Fruit fly (Drosophila melanogaster) whole organism, prepupa: ENCODE data around the gene CG11588.

Experiments
- Blimp-1 ChIP-seq: fragments of 200-800 bp; sonication (Bioruptor generic); optimal IDR thresholded peaks from 3 replicates; lab custom pipeline; 2017; ENCODE audit warnings: missing biosample characterization, missing genetic modification characterization, mild to moderate bottlenecking, moderate library complexity, missing genetic modification reagents
- CG10669 ChIP-seq: fragments of 200-800 bp; sonication (Bioruptor generic); optimal IDR thresholded peaks from 3 replicates; lab custom pipeline; 2018; ENCODE audit warnings: missing biosample characterization, mild to moderate bottlenecking, missing genetic modification characterization, moderate library complexity
- CG11902 ChIP-seq: fragments of 200-800 bp; sonication (Bioruptor generic); optimal IDR thresholded peaks from 3 replicates; lab custom pipeline; 2016; ENCODE audit warnings: missing biosample characterization, missing genetic modification characterization
- CG1621 ChIP-seq: fragments of 200-800 bp; sonication (Bioruptor generic); optimal IDR thresholded peaks from 3 replicates; lab custom pipeline; 2018; ENCODE audit warnings: missing biosample characterization, mild to moderate bottlenecking, missing genetic modification characterization
- CG16779 ChIP-seq: fragments of 200-800 bp; sonication (Bioruptor generic); optimal IDR thresholded peaks from 3 replicates; lab custom pipeline; 2017; ENCODE audit warnings: missing biosample characterization, mild to moderate bottlenecking, missing genetic modification characterization
- CG3032 ChIP-seq: fragments of 200-800 bp; optimal IDR thresholded peaks from 2 replicates; lab custom pipeline; 2019; ENCODE audit warnings: missing biosample characterization, mild to moderate bottlenecking, missing genetic modification characterization, moderate library complexity
- CG31627 ChIP-seq: fragments of 200-800 bp; sonication (Bioruptor generic); optimal IDR thresholded peaks from 3 replicates; lab custom pipeline; 2016; ENCODE audit warnings: missing biosample characterization, missing genetic modification characterization
- CG34406 ChIP-seq: fragments of 200-800 bp; sonication (Bioruptor generic); optimal IDR thresholded peaks from 3 replicates; lab custom pipeline; 2016; ENCODE audit warnings: missing biosample characterization, missing genetic modification characterization
- CG3919 ChIP-seq: fragments of 200-800 bp; sonication (Bioruptor generic); optimal IDR thresholded peaks from 3 replicates; lab custom pipeline; 2016; ENCODE audit warnings: missing biosample characterization, missing genetic modification characterization
- CG4318 ChIP-seq: fragments of 200-800 bp; sonication (Bioruptor generic); optimal IDR thresholded peaks from 3 replicates; lab custom pipeline; 2017; ENCODE audit warnings: missing biosample characterization, mild to moderate bottlenecking, missing genetic modification characterization
- CG6792 ChIP-seq: fragments of 200-800 bp; sonication (Bioruptor generic); optimal IDR thresholded peaks from 3 replicates; lab custom pipeline; 2016; ENCODE audit warnings: missing biosample characterization, missing genetic modification characterization
- CG6808 ChIP-seq: fragments of 200-800 bp; sonication (Bioruptor generic); optimal IDR thresholded peaks from 3 replicates; lab custom pipeline; 2017; ENCODE audit warnings: missing biosample characterization, missing genetic modification characterization, mild to moderate bottlenecking, moderate library complexity, missing genetic modification reagents
- CG6854 ChIP-seq: fragments of 200-800 bp; sonication (Bioruptor generic); optimal IDR thresholded peaks from 2 replicates; lab custom pipeline; 2017; ENCODE audit warnings: missing biosample characterization, mild to moderate bottlenecking, missing genetic modification characterization
- CG8632 ChIP-seq: fragments of 200-800 bp; sonication (Bioruptor generic); optimal IDR thresholded peaks from 3 replicates; lab custom pipeline; 2016; ENCODE audit warnings: missing biosample characterization, missing genetic modification characterization
- Eip75B ChIP-seq: fragments of 200-800 bp; sonication (Bioruptor generic); optimal IDR thresholded peaks from 3 replicates; lab custom pipeline; 2016; ENCODE audit warnings: missing biosample characterization, missing genetic modification characterization
- Eip78C ChIP-seq: fragments of 200-800 bp; sonication (Bioruptor generic); peaks from one replicate; lab custom pipeline; 2016; ENCODE audit warnings: missing biosample characterization, missing genetic modification characterization
- Eip93F ChIP-seq: fragments of 200-800 bp; sonication (Bioruptor generic); optimal IDR thresholded peaks from 2 replicates; lab custom pipeline; 2016; ENCODE audit warnings: missing biosample characterization, mild to moderate bottlenecking, missing genetic modification characterization
- Ets21C ChIP-seq: fragments of 200-800 bp; sonication (Bioruptor generic); optimal IDR thresholded peaks from 3 replicates; lab custom pipeline; 2016; ENCODE audit warnings: missing biosample characterization, missing genetic modification characterization
- Hr38 ChIP-seq: sonication (Bioruptor generic); optimal IDR thresholded peaks from 2 replicates; lab custom pipeline; 2016; ENCODE audit warnings: missing biosample characterization, missing genetic modification characterization
- Hr4 ChIP-seq: fragments of 200-800 bp; sonication (Bioruptor generic); optimal IDR thresholded peaks from 3 replicates; lab custom pipeline; 2016; ENCODE audit warnings: missing biosample characterization, missing genetic modification characterization
- OdsH ChIP-seq: fragments of 200-800 bp; sonication (Bioruptor generic); optimal IDR thresholded peaks from 3 replicates; lab custom pipeline; 2016; ENCODE audit warnings: missing biosample characterization, missing genetic modification characterization
- Smox ChIP-seq: fragments of 200-800 bp; sonication (Bioruptor generic); optimal IDR thresholded peaks from 3 replicates; lab custom pipeline; 2016; ENCODE audit warnings: missing biosample characterization, missing genetic modification characterization
- Sox102F ChIP-seq: fragments of 200-800 bp; sonication (Bioruptor generic); optimal IDR thresholded peaks from 2 replicates; lab custom pipeline; 2016; ENCODE audit warnings: missing biosample characterization, mild to moderate bottlenecking, missing genetic modification characterization
- Sox14 ChIP-seq: fragments of 200-800 bp; sonication (Bioruptor generic); optimal IDR thresholded peaks from 3 replicates; lab custom pipeline; 2016; ENCODE audit warnings: missing biosample characterization, missing genetic modification characterization
- cyc ChIP-seq: fragments of 200-800 bp; sonication (Bioruptor generic); optimal IDR thresholded peaks from 3 replicates; lab custom pipeline; 2016; ENCODE audit warnings: missing biosample characterization, missing genetic modification characterization
- dac ChIP-seq: fragments of 200-800 bp; sonication (Bioruptor generic); optimal IDR thresholded peaks from 2 replicates; lab custom pipeline; 2017; ENCODE audit warnings: missing biosample characterization, mild to moderate bottlenecking, missing genetic modification characterization
- dsx ChIP-seq: fragments of 200-800 bp; optimal IDR thresholded peaks from 3 replicates; lab custom pipeline; 2019; ENCODE audit warnings: missing biosample characterization, mild to moderate bottlenecking, missing genetic modification characterization, moderate library complexity; ENCODE audit not compliant: poor library complexity, severe bottlenecking
- fd59A ChIP-seq: fragments of 200-800 bp; sonication (Bioruptor generic); optimal IDR thresholded peaks from 2 replicates; lab custom pipeline; 2017; ENCODE audit warnings: missing biosample characterization, mild to moderate bottlenecking, missing genetic modification characterization, missing genetic modification reagents
- fd85E ChIP-seq: fragments of 200-800 bp; sonication (Bioruptor generic); optimal IDR thresholded peaks from 3 replicates; lab custom pipeline; 2016; ENCODE audit warnings: missing biosample characterization, missing genetic modification characterization
- net ChIP-seq: fragments of 200-800 bp; sonication (Bioruptor generic); optimal IDR thresholded peaks from 3 replicates; lab custom pipeline; 2016; ENCODE audit warnings: missing biosample characterization, missing genetic modification characterization
- pdm3 ChIP-seq: fragments of 200-800 bp; sonication (Bioruptor generic); optimal IDR thresholded peaks from 3 replicates; lab custom pipeline; 2016; ENCODE audit warnings: missing biosample characterization, missing genetic modification characterization
- spab ChIP-seq: fragments of 200-800 bp; sonication (Bioruptor generic); optimal IDR thresholded peaks from 2 replicates; lab custom pipeline; 2017; ENCODE audit warnings: missing biosample characterization, mild to moderate bottlenecking, missing genetic modification characterization, missing genetic modification reagents
- vri ChIP-seq: fragments of 200-800 bp; sonication (Bioruptor generic); optimal IDR thresholded peaks from 3 replicates; lab custom pipeline; 2016; ENCODE audit warnings: missing biosample characterization, mild to moderate bottlenecking, missing genetic modification characterization

The CG11588 gene

DNA sequence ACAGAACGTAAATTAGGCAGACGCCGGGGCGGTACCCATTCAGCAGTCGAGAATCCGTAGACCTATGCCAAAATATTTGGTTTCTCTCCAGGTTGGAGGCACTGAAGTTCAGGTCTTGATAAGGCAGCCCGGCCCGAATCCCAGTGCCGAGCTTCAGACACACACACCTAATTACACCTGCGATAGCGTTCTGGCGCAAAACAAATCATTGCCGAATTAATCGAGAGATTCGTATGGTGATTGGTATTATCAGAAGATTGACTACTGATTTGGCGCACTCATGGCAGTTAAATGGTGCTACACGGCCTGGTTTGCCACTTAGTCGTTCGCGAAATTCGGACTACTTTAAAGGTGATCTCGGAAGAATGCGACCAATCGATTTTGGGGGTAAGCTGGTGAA is 26.0 kb downstream of the CG11588 start, which contains the start of gene CG7252:
CG7252 (plus strand) TSS at position 319 of the 400 bp plus-strand sequence.
- TF ChIP-seq CG3919 (no peak), CG4318 (GFP tag; lab: Kevin White, UChicago) (no peak), Hr4 (GFP tag; lab: Kevin White, UChicago) (no peak), fd85E (GFP tag; lab: Kevin White, UChicago) (no peak), Blimp-1 (GFP tag; lab: Kevin White, UChicago) (no peak), Eip78C (GFP tag; lab: Kevin White, UChicago) (no peak), dsx (GFP tag; lab: Kevin White, UChicago) (no peak), CG34406 (GFP tag; lab: Kevin White, UChicago) (no peak), CG3032 (tag; lab: Kevin White, UChicago) (no peak), CG1621 (tag; lab: Kevin White, UChicago) (no peak), spab (GFP tag; lab: Kevin White, UChicago) (no peak)

DNA sequence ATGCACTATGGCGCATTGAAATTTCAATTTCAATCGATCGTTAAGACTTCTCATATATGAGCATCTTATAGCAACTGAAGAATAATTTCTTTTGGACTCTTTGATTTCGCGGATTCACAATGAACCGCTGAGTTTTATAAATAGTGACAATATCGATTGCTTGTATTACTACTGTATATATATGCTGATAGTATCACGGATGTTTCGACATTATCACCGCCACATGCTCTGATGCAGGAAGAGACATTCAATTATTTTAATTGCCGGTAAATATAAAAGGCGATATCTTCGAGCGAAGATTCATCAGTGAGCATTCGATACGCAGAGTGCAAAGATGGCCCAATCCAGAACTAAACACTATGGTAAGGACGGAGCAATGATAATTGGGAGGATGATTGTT is 28.2 kb downstream of the CG11588 start, which contains the start of gene CG17826:
CG17826 (plus strand) TSS at position 301 of the 400 bp plus-strand sequence.
- TF ChIP-seq net (GFP tag; lab: Kevin White, UChicago) (no peak), CG31627 (GFP tag; lab: Kevin White, UChicago) (no peak), CG6808 (GFP tag; lab: Kevin White, UChicago) (no peak), OdsH (GFP tag; lab: Kevin White, UChicago) (no peak)

DNA sequence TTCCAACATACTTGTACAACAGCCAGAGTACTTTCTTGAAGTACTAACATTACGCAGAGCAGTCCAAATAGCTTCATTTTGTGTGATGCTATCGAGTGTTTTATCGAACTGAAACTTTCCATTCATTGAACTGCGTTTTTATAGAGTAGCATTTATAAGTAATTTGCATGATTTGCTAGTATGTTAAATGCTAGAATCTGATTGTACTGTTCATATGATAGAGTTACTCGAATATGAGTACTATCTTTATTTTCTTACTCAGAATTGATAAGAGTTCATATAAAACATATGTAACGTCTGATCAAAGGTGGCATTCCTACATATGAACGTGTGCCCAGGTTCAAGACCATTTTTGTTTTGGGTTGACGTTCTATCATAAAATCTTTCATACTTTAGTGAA is 31.9 kb downstream of the CG11588 start, which contains the start of gene obst-G:
obst-G (minus strand) TSS at position 101 of the 400 bp plus-strand sequence.
- TF ChIP-seq Sox14 (GFP tag; lab: Kevin White, UChicago) = no peak
- no peak for TF ChIP-seq CG3032 (tag; lab: Kevin White, UChicago)
- TF ChIP-seq CG8632 (GFP tag; lab: Kevin White, UChicago) = no peak
- no peak for TF ChIP-seq Eip75B (GFP tag; lab: Kevin White, UChicago)
- no peak for TF ChIP-seq Sox102F (GFP tag; lab: Kevin White, UChicago)
- no peak for TF ChIP-seq fd59A (GFP tag; lab: Kevin White, UChicago)
- TF ChIP-seq OdsH (GFP tag; lab: Kevin White, UChicago) = no peak
- no peak for TF ChIP-seq net (GFP tag; lab: Kevin White, UChicago)
- no peak for TF ChIP-seq CG16779 (tag; lab: Kevin White, UChicago)
- no peak for TF ChIP-seq CG34406 (GFP tag; lab: Kevin White, UChicago)
- no peak for TF ChIP-seq CG3919
- TF ChIP-seq CG6854 (GFP tag; lab: Kevin White, UChicago) = no peak
- TF ChIP-seq CG6792 (GFP tag; lab: Kevin White, UChicago) = no peak
- no peak for TF ChIP-seq dac (GFP tag; lab: Kevin White, UChicago)
- no peak for TF ChIP-seq CG4318 (GFP tag; lab: Kevin White, UChicago)
- no peak for TF ChIP-seq Hr4 (GFP tag; lab: Kevin White, UChicago)
- TF ChIP-seq Hr38 (GFP tag; lab: Kevin White, UChicago) = no peak
- TF ChIP-seq pdm3 (GFP tag; lab: Kevin White, UChicago) = no peak
- TF ChIP-seq Ets21C (GFP tag; lab: Kevin White, UChicago) = no peak
- no peak for TF ChIP-seq CG1621 (tag; lab: Kevin White, UChicago)
- TF ChIP-seq, all 60 proteins: peak for 0

DNA sequence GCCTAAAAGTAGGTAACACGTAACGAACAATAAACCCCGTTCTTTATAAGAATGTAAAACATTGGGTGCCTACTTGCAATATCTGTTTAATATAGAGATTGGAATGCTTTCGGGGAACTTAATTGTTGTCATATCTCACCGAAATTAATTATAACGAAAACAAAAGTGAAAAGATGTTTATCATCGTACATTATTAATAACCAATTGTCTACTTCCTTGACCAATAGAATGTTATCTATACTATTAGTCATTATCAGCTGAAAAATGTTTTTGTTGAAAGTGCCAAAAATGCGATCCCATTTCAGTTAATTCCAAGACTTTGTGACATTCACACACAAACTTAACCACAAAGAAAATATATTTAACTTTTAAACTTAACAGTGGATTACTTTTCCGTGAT is 32.5 kb downstream of the CG11588 start, which contains the start of gene CG7248:
CG7248 (plus strand) TSS at position 301 of the 400 bp plus-strand sequence.
- TF ChIP-seq Smox (no peak), CG10669 (GFP tag; lab: Kevin White, UChicago) (no peak), spab (GFP tag; lab: Kevin White, UChicago) (no peak), CG11902 (GFP tag; lab: Kevin White, UChicago) (no peak), CG6808 (GFP tag; lab: Kevin White, UChicago) (no peak), CG8632 (GFP tag; lab: Kevin White, UChicago) (no peak), Eip93F (GFP tag; lab: Kevin White, UChicago) (no peak), vri (GFP tag; lab: Kevin White, UChicago) (no peak), cyc (GFP tag; lab: Kevin White, UChicago) (no peak)
